Worm (Caenorhabditis elegans): Measurements from ENCODE around the gene K11G9.5.

K11G9.5 gene

ce11 chrV:6658765-6659164 lies 29.5 kb downstream of the K11G9.5 start (continued):
- TF ChIP-seq nhr-20 (tag; optimal IDR thresholded peaks at IDR 0.05) (peak; percentile 8), lsy-2 (tag; optimal IDR thresholded peaks at IDR 0.05) (peak in 1 of 2 experiments; percentile 51), swsn-7 (tag; optimal IDR thresholded peaks at IDR 0.05) (peak; percentile 35), nhr-28 (tag; optimal IDR thresholded peaks at IDR 0.05) (no peak), rnt-1 (tag; optimal IDR thresholded peaks at IDR 0.05) (peak; percentile 26), nhr-19 (GFP tag; conservative IDR thresholded peaks at IDR 0.05) (peak; percentile 26), nhr-12 (tag; optimal IDR thresholded peaks at IDR 0.05) (no peak), ceh-90 (tag; optimal IDR thresholded peaks at IDR 0.05) (no peak), ztf-11 (tag; optimal IDR thresholded peaks at IDR 0.05) (peak in 1 of 2 experiments; percentile 25), nhr-84 (tag; optimal IDR thresholded peaks at IDR 0.05) (no peak), grh-1 (GFP tag; IDR thresholded peaks at IDR 0.05) (no peak), hlh-4 (tag; optimal IDR thresholded peaks at IDR 0.05) (no peak), xbp-1 (tag; optimal IDR thresholded peaks at IDR 0.05) (peak; percentile 35), fkh-8 (tag; optimal IDR thresholded peaks at IDR 0.05) (peak; percentile 82), F16B12.6 (tag; optimal IDR thresholded peaks at IDR 0.05) (no peak), ama-1 (optimal IDR thresholded peaks at IDR 0.05) (no peak), ceh-82 (tag; optimal IDR thresholded peaks at IDR 0.05) (peak; percentile 72 to 99 (median 91)), blmp-1 (tag; optimal IDR thresholded peaks at IDR 0.05) (no peak), pqm-1 (tag; optimal IDR thresholded peaks at IDR 0.05) (no peak), pax-3 (tag; optimal IDR thresholded peaks at IDR 0.05) (peak; percentile 22), mef-2 (tag; optimal IDR thresholded peaks at IDR 0.05) (no peak), fkh-4 (tag; optimal IDR thresholded peaks at IDR 0.05; ENCODE audit: borderline replicate concordance) (no peak), tlp-1 (tag; optimal IDR thresholded peaks at IDR 0.05) (no peak), alr-1 (tag; optimal IDR thresholded peaks at IDR 0.05; ENCODE audit: borderline replicate concordance) (no peak), dsc-1 (tag; optimal IDR thresholded peaks at IDR 0.05) (peak; percentile 48), ceh-63 (GFP tag; optimal IDR thresholded peaks at IDR 0.05) (no peak), efl-1 (optimal IDR thresholded peaks at IDR 0.05) (peak in 1 of 2 experiments; percentile 30), efl-1 (GFP tag; optimal IDR thresholded peaks at IDR 0.05 in 1 of 2) (peak in 1 of 2 experiments; percentile 3), unc-86 (tag; optimal IDR thresholded peaks at IDR 0.05) (peak; percentile 57), fkh-10 (GFP tag; optimal IDR thresholded peaks at IDR 0.05) (peak; percentile 72), mdl-1 (tag; optimal IDR thresholded peaks at IDR 0.05) (peak in 1 of 2 experiments; percentile 46), ceh-88 (GFP tag; IDR thresholded peaks at IDR 0.05) (no peak), lin-39 (tag; optimal IDR thresholded peaks at IDR 0.05) (no peak), hpl-2 (GFP tag; optimal IDR thresholded peaks at IDR 0.05) (no peak), C16A3.4 (tag; optimal IDR thresholded peaks at IDR 0.05) (no peak), lin-14 (GFP tag; optimal IDR thresholded peaks at IDR 0.05) (peak; percentile 84)

ce11 chrV:6657532-6658259 lies 30.6 kb downstream of the K11G9.5 start:
- TF ChIP-seq sup-37 (GFP tag; optimal IDR thresholded peaks at IDR 0.05) (no peak), ceh-82 (tag; optimal IDR thresholded peaks at IDR 0.05) (peak in 1 of 3 experiments; percentile 10), snpc-4 (tag; optimal IDR thresholded peaks at IDR 0.05) (peak; percentile 56), lin-35 (GFP tag; optimal IDR thresholded peaks at IDR 0.05) (no peak), grh-1 (GFP tag; IDR thresholded peaks at IDR 0.05) (no peak), nhr-11 (tag; optimal IDR thresholded peaks at IDR 0.05) (no peak), unc-86 (tag; optimal IDR thresholded peaks at IDR 0.05) (no peak), fkh-8 (tag; optimal IDR thresholded peaks at IDR 0.05) (no peak), ces-1 (GFP tag; optimal IDR thresholded peaks at IDR 0.05) (no peak)
